Worm (Caenorhabditis elegans): ENCODE data around the gene C44C10.7.

The C44C10.7 gene

DNA sequence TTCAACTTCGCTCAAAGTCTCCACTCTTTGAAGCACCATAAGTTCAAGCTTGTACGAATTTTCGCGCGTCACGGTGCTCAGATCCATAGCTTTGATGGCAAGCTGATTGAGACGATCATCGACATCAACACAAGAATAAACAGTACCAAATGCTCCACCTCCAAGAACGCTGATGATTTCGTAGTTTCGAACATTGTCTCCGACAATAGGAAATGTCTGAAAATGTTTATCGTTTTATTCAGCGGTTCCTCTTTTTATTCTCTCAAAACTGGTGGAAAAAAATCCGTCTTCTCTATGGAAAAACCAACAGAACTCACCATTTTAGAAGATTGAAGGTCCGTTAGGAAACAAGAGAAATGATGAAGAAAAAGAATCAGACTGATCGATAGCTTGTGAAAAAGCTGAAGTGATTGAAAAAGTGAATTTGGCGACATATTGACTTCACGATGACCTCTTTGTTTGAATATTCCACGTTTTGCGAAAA lies at the start of gene C44C10.7:
TSS of gene C44C10.7 (minus strand) at position 434 of the 484 bp plus-strand sequence.
- TF ChIP-seq unc-62 (GFP tag; optimal IDR thresholded peaks at IDR 0.05) = no peak

DNA sequence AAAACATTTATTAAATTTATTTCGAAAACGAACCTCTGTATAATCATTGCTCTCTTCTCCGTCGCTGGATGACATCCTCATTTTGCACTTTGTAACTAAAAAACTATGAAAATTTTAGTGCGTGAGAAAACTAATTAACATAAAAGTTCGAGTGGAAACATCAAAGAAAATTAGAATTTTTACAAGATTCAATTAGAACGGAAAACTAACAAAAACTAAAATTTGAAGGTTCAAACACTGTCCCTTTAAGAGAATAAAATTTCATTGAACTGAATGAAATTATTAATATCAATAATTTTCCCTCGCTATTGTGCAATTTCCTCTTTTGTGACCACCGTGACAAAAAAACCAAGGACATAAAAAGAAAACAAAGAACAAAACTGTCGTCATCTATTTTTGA lies 49.0 kb upstream of the C44C10.7 start, which contains the start of gene D1053.3:
TSS of gene D1053.3 (minus strand) at position 101 of the 400 bp plus-strand sequence.
- no peak for TF ChIP-seq unc-62 (GFP tag; optimal IDR thresholded peaks at IDR 0.05)

DNA sequence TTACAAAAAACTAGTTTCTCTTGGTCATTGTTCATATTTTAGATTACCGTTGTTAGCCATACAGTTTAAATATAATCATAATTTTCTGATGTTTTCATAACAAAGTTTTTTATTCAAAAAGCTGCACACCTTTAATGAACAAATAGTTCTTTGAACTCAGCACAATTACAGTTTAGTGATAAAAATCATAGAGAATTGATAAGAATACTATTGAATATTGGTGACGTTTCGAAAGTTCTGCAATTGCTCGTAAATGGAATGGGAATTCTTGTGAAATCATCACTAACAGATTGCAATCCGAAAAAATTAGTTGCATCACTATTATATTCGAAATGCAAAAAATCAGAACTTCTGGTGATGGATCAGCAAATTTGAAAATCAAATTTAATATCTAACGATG lies 46.0 kb upstream of the C44C10.7 start:
- TF ChIP-seq unc-62 (GFP tag; optimal IDR thresholded peaks at IDR 0.05) = no peak

DNA sequence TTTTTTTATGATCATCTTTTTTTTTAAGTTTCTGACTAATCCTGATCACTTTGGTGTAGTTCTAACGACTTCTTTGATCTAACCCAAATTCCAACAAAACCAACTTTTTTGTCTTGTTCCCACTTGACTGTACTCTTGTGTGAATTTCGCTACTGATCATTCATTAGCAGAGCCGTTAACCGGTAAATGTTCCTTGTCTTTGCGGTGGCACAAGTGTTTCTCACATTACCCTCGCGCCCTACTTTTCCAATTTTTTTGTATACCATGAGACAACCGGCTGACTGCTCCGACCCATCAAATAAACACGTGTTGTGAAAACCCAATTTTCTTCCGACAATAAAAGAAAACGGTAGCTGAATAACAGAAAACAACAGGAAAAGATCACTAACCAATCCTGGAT lies 44.7 kb upstream of the C44C10.7 start:
- TF ChIP-seq unc-62 (GFP tag; optimal IDR thresholded peaks at IDR 0.05) = no peak

DNA sequence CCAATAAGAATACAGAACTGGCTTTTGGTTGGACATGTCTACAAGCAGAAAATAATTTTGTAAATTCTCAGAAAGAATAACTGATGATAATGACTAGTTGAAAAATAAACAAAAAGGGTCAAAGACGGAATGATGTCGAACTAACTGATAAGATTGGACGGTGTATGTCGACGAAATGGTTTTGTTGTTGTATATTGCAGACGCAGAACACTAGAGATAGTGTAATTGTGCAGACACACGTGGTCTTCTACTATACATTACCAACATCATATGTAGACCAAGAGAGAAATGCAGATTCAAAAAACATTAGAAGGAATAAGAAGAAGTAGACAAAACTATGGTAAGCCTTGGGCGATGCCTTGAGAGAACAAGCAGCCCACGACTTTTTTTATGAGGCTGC lies 39.7 kb upstream of the C44C10.7 start, which contains the start of the genes gst-42 and D1053.2:
TSS of gene gst-42 (minus strand) at position 176 of the 400 bp plus-strand sequence.
TSS of gene D1053.2 (plus strand) at position 391 of the 400 bp plus-strand sequence.
- no peak for TF ChIP-seq unc-62 (GFP tag; optimal IDR thresholded peaks at IDR 0.05)

DNA sequence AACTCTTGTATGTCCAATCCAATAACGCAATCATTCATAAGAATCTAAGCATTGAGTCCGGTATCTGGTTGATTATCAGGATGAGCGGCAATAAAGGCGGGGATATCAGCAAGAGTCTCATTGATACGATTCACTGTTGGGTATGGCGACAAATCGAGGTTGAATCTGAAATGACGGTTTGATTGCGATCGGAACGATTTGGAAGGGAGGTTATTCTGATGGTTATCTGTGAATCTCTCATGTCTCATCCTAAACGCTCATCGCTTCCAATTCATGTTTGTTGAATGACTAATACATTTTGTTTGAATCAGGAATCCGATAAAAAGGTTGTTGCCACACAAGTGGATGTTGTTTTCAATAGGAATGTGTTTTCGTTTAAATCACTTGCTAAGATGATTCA lies 38.4 kb upstream of the C44C10.7 start:
- TF ChIP-seq unc-62 (GFP tag; optimal IDR thresholded peaks at IDR 0.05) = no peak

DNA sequence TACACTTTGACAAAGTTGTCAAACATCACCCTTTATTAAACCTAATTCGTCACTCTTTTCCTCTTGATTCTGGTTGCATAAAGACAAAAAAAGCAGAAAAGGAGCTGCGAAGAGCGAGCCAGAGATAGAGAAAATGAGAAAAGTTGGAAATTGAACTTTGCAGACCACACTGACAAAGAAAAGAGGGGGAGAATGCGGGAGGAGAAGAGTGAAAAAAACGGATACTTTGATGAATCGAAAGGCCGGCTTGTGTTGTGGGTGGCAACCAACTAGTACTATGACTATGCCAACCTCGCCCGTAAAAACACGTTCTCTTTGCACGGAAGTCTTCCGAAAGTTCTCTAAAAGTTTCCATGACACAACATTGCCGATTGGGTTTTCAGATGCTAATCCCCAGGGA lies 37.6 kb upstream of the C44C10.7 start:
- TF ChIP-seq unc-62 (GFP tag; optimal IDR thresholded peaks at IDR 0.05) = no peak

DNA sequence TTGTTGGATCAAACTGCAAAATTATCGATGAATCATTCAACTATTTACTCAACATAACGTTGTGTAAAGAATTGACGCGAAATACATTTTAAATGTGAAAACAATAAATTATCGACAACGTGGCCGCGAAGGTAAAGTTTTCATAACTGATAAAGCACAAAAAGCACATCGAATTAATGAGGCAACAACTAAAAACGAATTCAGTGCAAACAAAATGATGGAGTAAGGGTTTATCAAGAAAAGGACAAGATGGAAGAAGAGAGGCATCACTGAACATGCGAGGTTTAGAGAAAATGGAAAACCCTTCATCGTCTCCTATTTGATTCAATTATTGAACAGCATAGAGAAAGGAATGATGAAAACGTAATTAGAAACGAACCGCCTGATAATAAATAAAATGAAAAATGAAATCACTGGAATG lies 35.7 kb upstream of the C44C10.7 start, which contains the start of gene D1053.4:
TSS of gene D1053.4 (minus strand) at position 20 of the 421 bp plus-strand sequence.
- no peak for TF ChIP-seq unc-62 (GFP tag; optimal IDR thresholded peaks at IDR 0.05)

DNA sequence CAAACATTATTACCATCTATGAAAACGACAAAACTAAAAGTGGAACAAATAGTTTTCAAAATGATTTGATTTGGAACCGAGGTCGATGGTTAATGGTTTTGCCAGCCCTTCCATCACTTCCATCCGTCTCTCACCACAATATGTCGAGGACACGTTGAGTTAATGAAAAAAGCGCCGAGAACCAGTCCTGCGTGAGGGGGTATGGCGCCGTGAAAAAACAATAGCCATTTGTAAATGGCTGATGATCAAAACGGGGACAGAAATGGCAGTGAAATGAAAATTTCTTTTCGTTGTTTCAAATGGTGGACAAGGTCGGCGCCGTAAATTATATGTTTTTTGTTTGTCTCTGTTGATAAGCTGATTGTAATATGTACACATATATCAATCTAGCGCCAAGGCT lies 32.0 kb upstream of the C44C10.7 start:
- TF ChIP-seq unc-62 (GFP tag; optimal IDR thresholded peaks at IDR 0.05) = no peak

DNA sequence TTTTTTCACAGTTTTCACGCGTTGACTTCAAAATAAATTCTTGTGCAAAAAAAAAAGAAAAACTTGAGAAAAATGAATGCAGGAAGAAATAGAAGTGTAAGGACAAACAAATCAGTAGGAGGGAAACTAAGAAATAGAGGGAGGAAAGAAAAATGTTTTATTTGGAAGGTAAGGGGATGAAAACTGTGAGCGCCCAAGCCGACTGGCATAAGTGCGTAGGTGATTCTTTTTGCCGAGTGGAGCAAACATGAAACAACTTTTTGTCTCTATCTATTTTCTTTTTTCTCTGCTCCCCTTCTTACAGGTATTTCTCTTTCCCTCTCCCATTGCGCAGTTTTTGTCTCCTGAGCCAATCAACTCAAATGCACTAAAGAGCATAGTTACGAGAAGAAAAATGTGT lies 30.7 kb upstream of the C44C10.7 start:
- TF ChIP-seq unc-62 (GFP tag; optimal IDR thresholded peaks at IDR 0.05) = no peak

DNA sequence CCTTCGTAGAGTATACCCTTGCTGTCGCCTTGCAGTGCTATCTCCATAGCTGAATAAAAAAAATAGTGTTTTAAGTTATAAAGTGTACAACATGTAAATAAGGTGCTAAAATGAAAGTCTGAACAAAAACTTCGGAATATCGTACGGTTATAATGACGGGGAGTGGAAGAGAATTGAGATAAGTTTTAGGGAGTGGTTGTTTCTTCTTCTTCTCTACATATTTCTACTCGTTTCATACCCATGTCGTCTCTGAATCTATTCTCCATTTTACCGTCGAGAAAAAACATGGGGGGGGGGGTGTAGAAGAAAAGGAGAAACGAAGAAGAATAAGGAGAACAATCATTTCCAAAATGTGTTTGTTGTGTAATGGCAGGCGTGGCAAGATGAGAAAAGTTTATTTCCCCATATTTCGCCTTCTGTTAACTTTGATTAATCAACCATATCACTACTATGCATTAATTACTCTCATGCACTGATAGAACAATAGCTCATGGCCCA lies 28.4 kb upstream of the C44C10.7 start, which contains the start of gene C44C10.9:
TSS of gene C44C10.9 (minus strand) at position 51 of the 498 bp plus-strand sequence.
- TF ChIP-seq unc-62 (GFP tag; optimal IDR thresholded peaks at IDR 0.05) = no peak

DNA sequence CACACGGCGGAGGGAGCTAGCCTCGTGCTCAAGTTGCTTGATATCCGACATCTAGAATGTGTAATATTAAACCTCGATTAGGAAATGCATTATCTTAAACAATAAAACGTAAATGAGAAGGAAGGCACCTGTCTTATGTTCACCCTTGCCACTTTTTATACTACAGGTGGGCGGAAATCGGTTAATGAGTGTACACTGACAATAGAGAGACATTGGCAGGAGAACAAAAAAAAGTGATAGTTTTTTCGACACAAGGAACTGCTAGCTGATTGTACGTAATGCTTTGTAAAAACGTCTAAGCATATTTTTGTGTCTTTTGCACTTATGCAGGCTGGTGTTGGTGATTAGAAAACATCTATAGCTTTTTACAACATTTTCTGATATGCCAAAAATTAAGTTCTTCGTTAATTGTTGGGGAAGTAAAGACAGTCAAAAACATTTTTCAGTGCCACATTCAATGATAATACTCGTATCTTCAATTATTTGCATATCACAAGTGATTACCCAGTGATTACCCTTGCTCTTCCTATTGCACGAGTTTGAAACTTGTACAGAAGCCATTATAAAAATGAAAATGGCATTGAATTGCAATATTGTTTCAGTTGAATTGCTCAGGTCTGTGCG lies 24.3 kb upstream of the C44C10.7 start, which contains the start of gene col-180:
TSS of gene col-180 (minus strand) at position 51 of the 624 bp plus-strand sequence.
- TF ChIP-seq unc-62 (GFP tag; optimal IDR thresholded peaks at IDR 0.05) = no peak

DNA sequence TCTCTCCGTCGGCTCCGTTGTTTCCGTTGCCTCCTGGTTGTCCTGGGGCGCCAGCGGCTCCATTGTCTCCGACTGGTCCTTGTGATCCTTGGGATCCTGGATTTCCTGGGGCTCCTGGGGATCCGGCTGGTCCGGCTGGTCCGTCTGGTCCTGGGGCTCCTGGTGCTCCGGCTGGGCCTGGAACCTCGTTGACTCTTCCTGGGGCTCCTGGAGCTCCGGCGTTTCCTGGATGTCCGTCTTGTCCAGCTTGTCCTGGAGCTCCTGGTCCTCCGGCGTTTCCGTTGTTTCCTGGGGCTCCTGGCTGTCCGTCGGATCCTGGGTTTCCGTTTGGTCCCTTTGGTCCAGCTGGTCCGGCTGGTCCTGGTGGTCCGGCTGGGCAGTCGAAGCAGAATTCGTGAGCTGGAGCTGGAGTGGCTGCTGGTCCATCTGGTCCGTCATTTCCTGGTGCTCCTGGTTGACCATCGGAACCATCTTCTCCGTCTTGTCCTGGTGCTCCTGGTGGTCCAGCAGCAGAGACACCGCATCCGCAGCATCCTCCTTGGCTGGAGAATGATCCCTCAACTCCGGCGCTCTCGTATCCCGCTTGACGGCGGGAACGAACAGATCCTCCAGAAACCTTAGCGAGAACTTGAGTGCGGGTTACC lies 23.5 kb upstream of the C44C10.7 start:
- no peak for TF ChIP-seq unc-62 (GFP tag; optimal IDR thresholded peaks at IDR 0.05)

DNA sequence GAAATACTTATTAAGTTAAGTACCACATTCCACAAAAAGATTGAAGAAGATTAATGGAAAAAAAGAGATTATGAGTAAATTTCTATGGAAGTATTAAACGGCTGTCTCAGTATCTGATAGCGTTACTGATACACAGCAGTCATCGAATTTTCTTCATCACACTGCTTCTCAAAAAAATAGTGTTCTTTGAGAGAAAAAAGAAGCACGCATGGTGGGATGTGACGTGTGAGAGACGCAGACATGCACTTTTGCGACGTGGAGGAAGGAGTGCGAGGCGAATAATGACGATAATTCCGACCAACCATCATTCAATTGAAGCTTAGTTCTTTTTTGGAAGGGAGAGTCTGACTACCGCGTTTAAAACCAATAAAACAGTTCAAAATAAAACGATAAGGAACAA lies 22.2 kb upstream of the C44C10.7 start, which contains the start of gene C44C10.11:
TSS of gene C44C10.11 (minus strand) at position 115 of the 400 bp plus-strand sequence.
- TF ChIP-seq unc-62 (GFP tag; optimal IDR thresholded peaks at IDR 0.05) = no peak

DNA sequence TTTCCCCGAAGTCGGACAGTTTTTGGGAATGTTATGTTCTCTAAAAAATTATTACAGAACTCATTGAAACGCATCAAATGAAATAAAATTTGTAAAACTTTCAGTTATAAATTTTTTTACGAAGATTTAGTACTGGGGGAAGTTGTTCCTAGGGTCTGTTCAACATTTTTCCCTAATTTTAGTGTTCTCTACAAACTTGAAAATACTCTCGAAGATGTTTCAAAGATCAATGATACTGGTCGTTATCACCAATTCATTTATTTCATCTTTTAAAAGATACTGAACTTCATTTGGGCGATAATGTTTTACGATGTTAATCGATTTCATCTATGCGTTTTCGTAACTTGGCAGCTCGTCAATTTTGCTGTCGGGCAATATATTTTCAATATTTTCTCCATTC lies 14.2 kb upstream of the C44C10.7 start, which contains the start of gene C44C10.3:
TSS of gene C44C10.3 (plus strand) at position 301 of the 400 bp plus-strand sequence.
- no peak for TF ChIP-seq unc-62 (GFP tag; optimal IDR thresholded peaks at IDR 0.05)

DNA sequence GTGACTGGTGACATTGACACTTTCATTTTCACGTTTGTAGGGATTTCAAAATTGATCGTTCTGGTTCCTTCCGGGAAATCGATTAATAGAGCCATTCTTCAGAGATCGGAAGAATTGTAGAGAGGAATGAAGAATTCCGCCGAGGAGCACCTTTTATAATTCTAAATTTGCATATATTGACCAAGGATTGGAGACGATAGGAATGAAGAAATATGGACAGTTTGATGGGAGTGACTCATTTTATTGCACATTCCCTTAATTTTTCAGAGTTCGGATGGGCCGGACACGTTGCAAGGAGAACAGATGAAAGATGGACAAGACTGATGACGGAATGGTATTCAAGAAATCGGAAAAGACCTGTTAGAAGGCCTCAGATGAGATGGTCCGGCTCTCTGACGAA lies 12.2 kb upstream of the C44C10.7 start, which contains the start of gene C44C10.15:
TSS of gene C44C10.15 (minus strand) at position 101 of the 400 bp plus-strand sequence.
- TF ChIP-seq unc-62 (GFP tag; optimal IDR thresholded peaks at IDR 0.05) = no peak

Data from whole organism, dauer.